Worm (Caenorhabditis elegans) whole organism, L2 larva: ENCODE results near the gene B0212.3.

ENCODE experiments used
- C34F6.9 ChIP-seq: fragments of 150-350 bp; optimal IDR thresholded peaks from 2 replicates; lab custom pipeline; 2014; ENCODE audit warnings: missing biosample characterization, missing genetic modification characterization
- F13H6.1 ChIP-seq: sonication (generic microtip); optimal IDR thresholded peaks from 2 replicates; lab custom pipeline; 2016; ENCODE audit warnings: missing genetic modification characterization, missing compliant biosample characterization
- R02D3.7 ChIP-seq: fragments of 150-350 bp; optimal IDR thresholded peaks from 2 replicates; lab custom pipeline; 2014; ENCODE audit warnings: missing biosample characterization, missing genetic modification characterization
- Y55F3AM.14 ChIP-seq: fragments of 200-800 bp; sonication (Bioruptor generic); optimal IDR thresholded peaks from 2 replicates; lab custom pipeline; 2018; ENCODE audit warnings: mild to moderate bottlenecking, missing genetic modification characterization, missing compliant biosample characterization
- alr-1 ChIP-seq: fragments of 150-350 bp; optimal IDR thresholded peaks from 2 replicates; lab custom pipeline; 2014; ENCODE audit warnings: missing biosample characterization, missing genetic modification characterization
- aly-2 ChIP-seq: fragments of 150-350 bp; optimal IDR thresholded peaks from 2 replicates; lab custom pipeline; 2014; ENCODE audit warnings: missing biosample characterization, missing genetic modification characterization
- ceh-82 ChIP-seq: fragments of 150-350 bp; optimal IDR thresholded peaks from 2 replicates; lab custom pipeline; 2014; ENCODE audit warnings: missing biosample characterization, missing genetic modification characterization
- crh-2 ChIP-seq: sonication (generic microtip); optimal IDR thresholded peaks from 2 replicates; lab custom pipeline; 2017; ENCODE audit warnings: missing biosample characterization, missing genetic modification characterization
- elt-3 ChIP-seq: sonication (generic microtip); optimal IDR thresholded peaks from 2 replicates; lab custom pipeline; 2017; ENCODE audit warnings: missing biosample characterization, missing genetic modification characterization
- fos-1 ChIP-seq: fragments of 150-350 bp; optimal IDR thresholded peaks from 2 replicates; lab custom pipeline; 2014; ENCODE audit warnings: missing biosample characterization, missing genetic modification characterization
- lin-11 ChIP-seq: fragments of 150-350 bp; sonication (generic microtip); optimal IDR thresholded peaks from 2 replicates; lab custom pipeline; 2014; ENCODE audit warnings: missing biosample characterization, missing genetic modification characterization, inconsistent platforms, mixed read lengths
- lin-39 ChIP-seq: fragments of 150-350 bp; optimal IDR thresholded peaks from 2 replicates; lab custom pipeline; 2014; ENCODE audit warnings: missing biosample characterization, missing genetic modification reagents, missing genetic modification characterization
- lsy-2 ChIP-seq, 2 experiments: fragments of 150-350 bp in 1 of 2; sonication (generic microtip) in 1 of 2; optimal IDR thresholded peaks; 2 replicates each; lab custom pipeline; 2014 to 2017; ENCODE audit warnings: missing biosample characterization in 2 of 2, missing genetic modification characterization in 2 of 2
- mab-5 ChIP-seq: fragments of 150-350 bp; optimal IDR thresholded peaks from 2 replicates; lab custom pipeline; 2014; ENCODE audit warnings: missing biosample characterization, missing genetic modification characterization
- mbf-1 ChIP-seq: sonication (generic microtip); optimal IDR thresholded peaks from 2 replicates; lab custom pipeline; 2017; ENCODE audit warnings: missing biosample characterization, missing genetic modification characterization
- mdl-1 ChIP-seq, 2 experiments: fragments of 150-350 bp in 1 of 2; sonication (generic microtip) in 1 of 2; optimal IDR thresholded peaks; 2 replicates each; lab custom pipeline; 2017; ENCODE audit warnings: missing biosample characterization in 2 of 2, missing genetic modification characterization in 2 of 2
- nhr-12 ChIP-seq: fragments of 150-350 bp; optimal IDR thresholded peaks from 2 replicates; lab custom pipeline; 2014; ENCODE audit warnings: missing biosample characterization, missing genetic modification characterization
- nhr-23 ChIP-seq: fragments of 150-350 bp; optimal IDR thresholded peaks from 2 replicates; lab custom pipeline; 2014; ENCODE audit warnings: missing biosample characterization, missing genetic modification reagents, missing genetic modification characterization
- nhr-237 ChIP-seq: fragments of 150-350 bp; optimal IDR thresholded peaks from 2 replicates; lab custom pipeline; 2014; ENCODE audit warnings: missing biosample characterization, missing genetic modification characterization
- nhr-25 ChIP-seq: fragments of 150-350 bp; sonication (generic microtip); optimal IDR thresholded peaks from 3 replicates; lab custom pipeline; 2014; ENCODE audit warnings: missing biosample characterization, missing genetic modification characterization
- nhr-6 ChIP-seq: fragments of 150-350 bp; optimal IDR thresholded peaks from 2 replicates; lab custom pipeline; 2014; ENCODE audit warnings: missing biosample characterization, missing genetic modification characterization
- nhr-77 ChIP-seq: fragments of 150-350 bp; optimal IDR thresholded peaks from 2 replicates; lab custom pipeline; 2014; ENCODE audit warnings: missing biosample characterization, missing genetic modification characterization
- peb-1 ChIP-seq: fragments of 150-350 bp; optimal IDR thresholded peaks from 2 replicates; lab custom pipeline; 2014; ENCODE audit warnings: missing biosample characterization, missing genetic modification characterization
- sma-3 ChIP-seq: sonication (generic microtip); optimal IDR thresholded peaks from 2 replicates; lab custom pipeline; 2016; ENCODE audit warnings: missing genetic modification reagents, missing genetic modification characterization, missing compliant biosample characterization
- sma-9 ChIP-seq, 2 experiments: fragments of 150-350 bp in 1 of 2; sonication (generic microtip) in 1 of 2; optimal IDR thresholded peaks; 2 replicates each; lab custom pipeline; 2014 to 2016; ENCODE audit warnings: missing genetic modification characterization in 2 of 2, mild to moderate bottlenecking in 1 of 2, missing biosample characterization in 1 of 2, missing compliant biosample characterization in 1 of 2, missing genetic modification reagents in 1 of 2, moderate library complexity in 1 of 2
- unc-55 ChIP-seq: fragments of 150-350 bp; sonication (generic microtip); optimal IDR thresholded peaks from 3 replicates; lab custom pipeline; 2014; ENCODE audit warnings: missing biosample characterization, missing genetic modification reagents, missing genetic modification characterization
- zag-1 ChIP-seq: fragments of 150-350 bp; optimal IDR thresholded peaks from 2 replicates; lab custom pipeline; 2014; ENCODE audit warnings: missing biosample characterization, missing genetic modification characterization
- ztf-1 ChIP-seq: fragments of 200-800 bp; sonication (Bioruptor generic); conservative IDR thresholded peaks from 2 replicates; pipeline ENCODE4 v1.3.6; 2022; ENCODE audit warnings: missing genetic modification characterization, missing compliant biosample characterization
- ztf-11 ChIP-seq: sonication (generic microtip); optimal IDR thresholded peaks from 2 replicates; lab custom pipeline; 2017; ENCODE audit warnings: missing biosample characterization, missing genetic modification characterization
- ztf-4 ChIP-seq: fragments of 150-350 bp; optimal IDR thresholded peaks from 2 replicates; lab custom pipeline; 2014; ENCODE audit warnings: missing biosample characterization, missing genetic modification characterization

The B0212.3 gene

DNA sequence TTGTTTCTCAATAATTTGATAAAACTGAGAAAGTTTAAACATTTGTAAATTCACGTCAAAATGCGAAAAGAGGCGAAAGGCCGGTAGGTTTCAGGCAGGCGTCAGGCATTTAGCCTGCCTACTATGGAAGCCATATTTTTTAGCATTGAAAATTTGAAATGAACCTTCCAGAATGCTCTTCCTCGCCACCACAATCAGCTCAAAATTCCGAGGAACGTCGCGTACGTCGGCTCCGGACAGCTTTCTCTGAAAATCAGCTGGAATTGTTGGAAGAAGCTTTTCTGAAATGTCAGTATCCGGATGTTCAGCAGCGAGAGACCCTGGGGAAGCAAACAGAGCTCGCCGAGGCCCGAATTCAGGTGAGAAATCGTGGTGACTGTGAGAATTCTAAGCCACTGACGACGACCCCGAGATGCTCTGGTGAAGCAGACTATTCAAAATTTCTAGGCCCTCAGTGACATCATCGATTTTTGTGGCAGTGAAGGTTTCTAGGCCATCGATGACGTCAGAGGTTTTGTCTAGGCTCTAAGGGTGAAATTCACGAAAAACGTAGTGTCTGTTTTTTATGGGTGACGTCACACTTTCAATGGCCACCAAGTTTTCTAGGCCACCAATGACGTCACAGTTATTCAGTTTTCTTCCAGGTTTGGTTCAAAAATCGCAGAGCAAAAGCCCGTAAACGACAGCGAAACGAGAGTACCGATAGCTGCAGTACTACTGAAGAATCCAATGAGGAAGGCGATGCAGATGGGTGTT is 37.8 kb upstream of the B0212.3 start:
- no peak for TF ChIP-seq lin-39 (tag; lab: Kevin White, UChicago)
- TF ChIP-seq C34F6.9, result no peak
- TF ChIP-seq lin-11, result no peak
- TF ChIP-seq nhr-23 (tag; lab: Kevin White, UChicago), result no peak
- no peak for TF ChIP-seq peb-1
- no peak for TF ChIP-seq ztf-11 (tag; lab: Kevin White, UChicago)
- TF ChIP-seq aly-2 (tag; lab: Kevin White, UChicago), result no peak
- TF ChIP-seq R02D3.7 (tag; lab: Kevin White, UChicago), result no peak
- no peak for TF ChIP-seq ztf-1 (GFP tag; lab: Robert Waterston, UW)
- TF ChIP-seq nhr-77, result no peak
- TF ChIP-seq fos-1, result no peak
- no peak for TF ChIP-seq sma-3 (GFP tag; lab: Kevin White, UChicago)
- no peak for TF ChIP-seq mab-5 (tag; lab: Kevin White, UChicago)
- TF ChIP-seq zag-1 (tag; lab: Kevin White, UChicago), result no peak

ce11 chrIV:3504144-3504543 is 35.8 kb upstream of the B0212.3 start, which contains the start of gene srz-83:
Gene srz-83 (plus strand): TSS chrIV:3504444.
- TF ChIP-seq nhr-77, result no peak
- no peak for TF ChIP-seq elt-3
- no peak for TF ChIP-seq lin-39 (tag; lab: Kevin White, UChicago)
- TF ChIP-seq, all 48 proteins: peak for 0

ce11 chrIV:3505940-3506339 is 34.0 kb upstream of the B0212.3 start:
- TF ChIP-seq nhr-6 (tag; lab: Kevin White, UChicago), result no peak
- TF ChIP-seq lsy-2 (tag; optimal IDR thresholded peaks at IDR 0.05; lab: Kevin White, UChicago), result peak in 1 of 2 experiments; percentile 5
- no peak for TF ChIP-seq nhr-237 (tag; lab: Kevin White, UChicago)
- no peak for TF ChIP-seq mdl-1 (tag; optimal IDR thresholded peaks at IDR 0.05; lab: Kevin White, UChicago)
- TF ChIP-seq crh-2 (tag; lab: Kevin White, UChicago), result no peak
- no peak for TF ChIP-seq fos-1

ce11 chrIV:3509477-3510063 is 30.4 kb upstream of the B0212.3 start, which contains the start of gene ced-10:
Gene ced-10 (minus strand): TSS chrIV:3509527.
- TF ChIP-seq ztf-4 (tag; lab: Kevin White, UChicago), result no peak
- no peak for TF ChIP-seq unc-55
- no peak for TF ChIP-seq ztf-11 (tag; lab: Kevin White, UChicago)
- no peak for TF ChIP-seq sma-9 (GFP tag; optimal IDR thresholded peaks at IDR 0.05; lab: Kevin White, UChicago)
- TF ChIP-seq sma-9 (tag; optimal IDR thresholded peaks at IDR 0.05; lab: Kevin White, UChicago), result no peak
- TF ChIP-seq nhr-12 (tag; lab: Kevin White, UChicago), result no peak
- TF ChIP-seq nhr-25, result no peak
- no peak for TF ChIP-seq ztf-1 (GFP tag; lab: Robert Waterston, UW)
- TF ChIP-seq ceh-82 (tag; lab: Kevin White, UChicago), result no peak
- TF ChIP-seq alr-1 (tag; lab: Kevin White, UChicago), result no peak
- no peak for TF ChIP-seq F13H6.1 (tag; lab: Kevin White, UChicago)
- no peak for TF ChIP-seq R02D3.7 (tag; lab: Kevin White, UChicago)
- no peak for TF ChIP-seq lin-11

DNA sequence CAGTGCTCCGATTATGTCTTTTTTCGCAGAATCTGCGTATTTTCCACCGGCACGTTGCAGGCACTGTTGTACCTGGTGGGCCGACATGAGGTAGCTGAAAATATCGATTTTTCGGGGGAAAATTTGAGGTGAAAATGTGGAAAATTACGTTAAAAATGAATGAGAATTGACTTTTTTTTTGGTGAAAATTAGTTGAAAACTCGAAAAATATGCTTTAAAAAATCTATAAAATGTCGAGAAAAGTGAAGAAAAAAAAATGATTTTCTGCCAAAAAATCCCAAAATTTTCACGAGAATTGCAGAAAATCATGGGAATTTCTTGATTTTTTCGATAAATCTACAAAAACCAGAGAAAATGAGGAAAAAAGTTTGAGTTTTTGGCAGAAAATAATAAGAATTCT is 25.5 kb upstream of the B0212.3 start, which contains the start of gene tsg-101:
TSS of gene tsg-101 (minus strand) at position 101 of the 400 bp plus-strand sequence.
- TF ChIP-seq crh-2 (tag; lab: Kevin White, UChicago) (no peak), nhr-6 (tag; lab: Kevin White, UChicago) (no peak), mbf-1 (tag; lab: Kevin White, UChicago) (no peak), ztf-1 (GFP tag; lab: Robert Waterston, UW) (no peak), Y55F3AM.14 (GFP tag; lab: Kevin White, UChicago) (no peak), nhr-23 (tag; lab: Kevin White, UChicago) (no peak), lin-11 (no peak), unc-55 (no peak)
